Fruit fly (Drosophila melanogaster) whole organism, pupa: ENCODE measurements around the gene CG11151.

ENCODE experiments used
- CG10348 ChIP-seq: fragments of 200-800 bp; sonication (Bioruptor generic); IDR thresholded peaks from 2 replicates; pipeline ENCODE4 v1.3.6; 2022; ENCODE audit warnings: missing biosample characterization, missing genetic modification characterization
- CG12605 ChIP-seq: fragments of 200-800 bp; sonication (Bioruptor generic); IDR thresholded peaks from 2 replicates; pipeline ENCODE4 v1.3.6; 2022; ENCODE audit warnings: missing biosample characterization, missing genetic modification characterization
- CG14655 ChIP-seq: fragments of 200-800 bp; sonication (Bioruptor generic); optimal IDR thresholded peaks from 3 replicates; lab custom pipeline; 2017; ENCODE audit warnings: mild to moderate bottlenecking, missing biosample characterization, missing genetic modification reagents, missing genetic modification characterization
- CG15710 ChIP-seq: fragments of 200-800 bp; sonication (Bioruptor generic); optimal IDR thresholded peaks from 2 replicates; lab custom pipeline; 2018; ENCODE audit warnings: missing biosample characterization, mild to moderate bottlenecking, missing genetic modification characterization, moderate library complexity
- CG9948 ChIP-seq: fragments of 200-800 bp; sonication (Bioruptor generic); optimal IDR thresholded peaks from 2 replicates; lab custom pipeline; 2018; ENCODE audit warnings: missing biosample characterization, mild to moderate bottlenecking, missing genetic modification characterization, moderate library complexity
- EcR ChIP-seq: fragments of 200-800 bp; sonication (Bioruptor generic); optimal IDR thresholded peaks from 3 replicates; lab custom pipeline; 2019; ENCODE audit warnings: missing biosample characterization, missing genetic modification characterization, mild to moderate bottlenecking, moderate library complexity, missing genetic modification reagents
- Snoo ChIP-seq: fragments of 200-800 bp; sonication (Bioruptor generic); optimal IDR thresholded peaks from 3 replicates; lab custom pipeline; 2017; ENCODE audit warnings: missing biosample characterization, mild to moderate bottlenecking, missing genetic modification characterization, inconsistent platforms
- fd96Ca ChIP-seq: fragments of 200-800 bp; sonication (Bioruptor generic); IDR thresholded peaks from 3 replicates; pipeline ENCODE4 v1.3.6; 2022; ENCODE audit warnings: missing biosample characterization, missing genetic modification characterization
- rn ChIP-seq: fragments of 200-800 bp; sonication (Bioruptor generic); IDR thresholded peaks from 2 replicates; pipeline ENCODE4 v1.3.6; 2022; ENCODE audit warnings: missing biosample characterization, missing genetic modification characterization

DNA sequence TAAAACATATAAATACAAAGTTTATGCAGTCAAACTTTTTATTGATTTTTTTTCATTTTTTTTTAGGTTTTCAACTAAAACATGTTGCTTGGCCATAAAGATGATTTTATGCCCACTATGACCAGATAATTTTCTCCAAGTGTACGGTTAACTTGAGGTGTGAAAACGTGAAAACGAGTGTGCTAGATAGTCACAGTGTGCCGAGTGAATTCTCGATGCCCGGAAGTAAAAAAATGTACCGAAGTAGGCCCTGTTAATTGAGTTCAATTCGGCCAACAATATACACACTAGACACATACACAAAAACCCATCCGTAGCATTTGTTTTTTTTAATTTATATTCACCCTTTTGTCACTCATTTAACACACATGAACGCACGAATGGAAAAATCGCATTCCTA is 47.6 kb upstream of the CG11151 start, which contains the start of gene Nna1:
- TF ChIP-seq fd96Ca (GFP tag; lab: Robert Waterston, UW): no peak
- no peak for TF ChIP-seq CG9948
- no peak for TF ChIP-seq rn
- TF ChIP-seq CG10348 (GFP tag; lab: Robert Waterston, UW): no peak
- no peak for TF ChIP-seq CG14655 (GFP tag; lab: Kevin White, UChicago)
- TF ChIP-seq Snoo: no peak
- no peak for TF ChIP-seq EcR (GFP tag; lab: Kevin White, UChicago)
- TF ChIP-seq CG15710: no peak
- no peak for TF ChIP-seq CG12605 (GFP tag; lab: Robert Waterston, UW)
